Worm (Caenorhabditis elegans) whole organism, late embryonic: ENCODE measurements around the gene D2085.7.

ENCODE experiments used
- C08G9.2 ChIP-seq: sonication (generic microtip); optimal IDR thresholded peaks from 2 replicates; lab custom pipeline; 2016; ENCODE audit warnings: mild to moderate bottlenecking, missing genetic modification characterization, moderate library complexity, missing compliant biosample characterization
- C38D4.7 ChIP-seq: fragments of 200-800 bp; sonication (Bioruptor generic); optimal IDR thresholded peaks from 2 replicates; lab custom pipeline; 2018; ENCODE audit warnings: mild to moderate bottlenecking, missing genetic modification characterization, moderate library complexity, missing compliant biosample characterization
- F13H6.1 ChIP-seq: sonication (generic microtip); optimal IDR thresholded peaks from 2 replicates; lab custom pipeline; 2016; ENCODE audit warnings: missing genetic modification characterization, missing compliant biosample characterization
- K09A11.1 ChIP-seq: sonication (generic microtip); optimal IDR thresholded peaks from 2 replicates; lab custom pipeline; 2017; ENCODE audit warnings: antibody characterized with exemption, mild to moderate bottlenecking, missing genetic modification characterization, missing compliant biosample characterization; ENCODE audit not compliant: insufficient read depth
- T23F11.4 ChIP-seq: fragments of 200-800 bp; sonication (Bioruptor generic); optimal IDR thresholded peaks from 2 replicates; lab custom pipeline; 2018; ENCODE audit warnings: mild to moderate bottlenecking, missing genetic modification characterization, missing compliant biosample characterization
- ahr-1 ChIP-seq: sonication (generic microtip); optimal IDR thresholded peaks from 2 replicates; lab custom pipeline; 2016; ENCODE audit warnings: missing genetic modification characterization, missing compliant biosample characterization
- ama-1 ChIP-seq: fragments of 150-350 bp; optimal IDR thresholded peaks from 2 replicates; lab custom pipeline; 2014
- ceh-14 ChIP-seq: sonication (generic microtip); optimal IDR thresholded peaks from 2 replicates; lab custom pipeline; 2016; ENCODE audit warnings: missing genotype, missing genetic modification characterization, missing compliant biosample characterization
- ceh-2 ChIP-seq: sonication (generic microtip); optimal IDR thresholded peaks from 2 replicates; lab custom pipeline; 2016; ENCODE audit warnings: missing genotype, missing genetic modification characterization, missing compliant biosample characterization
- ceh-22 ChIP-seq: sonication (generic microtip); optimal IDR thresholded peaks from 2 replicates; lab custom pipeline; 2017; ENCODE audit warnings: missing biosample characterization, missing genetic modification characterization
- ceh-24 ChIP-seq: sonication (generic microtip); optimal IDR thresholded peaks from 2 replicates; lab custom pipeline; 2016; ENCODE audit warnings: mild to moderate bottlenecking, missing genetic modification characterization, missing compliant biosample characterization
- ceh-31 ChIP-seq: sonication (generic microtip); optimal IDR thresholded peaks from 2 replicates; lab custom pipeline; 2016; ENCODE audit warnings: missing genetic modification characterization, missing compliant biosample characterization
- ceh-34 ChIP-seq: sonication (generic microtip); optimal IDR thresholded peaks from 2 replicates; lab custom pipeline; 2016; ENCODE audit warnings: mild to moderate bottlenecking, missing genetic modification characterization, missing compliant biosample characterization
- ceh-45 ChIP-seq: fragments of 200-800 bp; sonication (Bioruptor generic); IDR thresholded peaks from 2 replicates; pipeline ENCODE4 v1.3.6; 2022; ENCODE audit warnings: missing genetic modification reagents, missing genetic modification characterization, missing compliant biosample characterization
- ceh-48 ChIP-seq: sonication (generic microtip); optimal IDR thresholded peaks from 2 replicates; lab custom pipeline; 2016; ENCODE audit warnings: missing genetic modification characterization, inconsistent platforms, missing compliant biosample characterization
- che-1 ChIP-seq: sonication (generic microtip); optimal IDR thresholded peaks from 2 replicates; lab custom pipeline; 2016; ENCODE audit warnings: mild to moderate bottlenecking, missing genetic modification characterization, missing compliant biosample characterization
- dmd-4 ChIP-seq: sonication (generic microtip); optimal IDR thresholded peaks from 2 replicates; lab custom pipeline; 2016; ENCODE audit warnings: borderline replicate concordance, missing genetic modification characterization, missing compliant biosample characterization
- elt-2 ChIP-seq: sonication (generic microtip); optimal IDR thresholded peaks from 2 replicates; lab custom pipeline; 2016; ENCODE audit warnings: missing genetic modification reagents, missing genetic modification characterization, missing compliant biosample characterization
- fax-1 ChIP-seq: sonication (generic microtip); optimal IDR thresholded peaks from 2 replicates; lab custom pipeline; 2016; ENCODE audit warnings: missing genotype, missing genetic modification characterization, missing compliant biosample characterization
- gmeb-2 ChIP-seq: sonication (generic microtip); optimal IDR thresholded peaks from 2 replicates; lab custom pipeline; 2016; ENCODE audit warnings: missing genetic modification characterization, inconsistent platforms, missing compliant biosample characterization
- hlh-13 ChIP-seq: fragments of 200-800 bp; sonication (Bioruptor generic); optimal IDR thresholded peaks from 2 replicates; lab custom pipeline; 2018; ENCODE audit warnings: mild to moderate bottlenecking, missing genetic modification characterization, missing compliant biosample characterization
- hlh-6 ChIP-seq: sonication (generic microtip); optimal IDR thresholded peaks from 2 replicates; lab custom pipeline; 2016; ENCODE audit warnings: missing genotype, missing genetic modification characterization, missing compliant biosample characterization
- lim-6 ChIP-seq: sonication (generic microtip); optimal IDR thresholded peaks from 2 replicates; lab custom pipeline; 2016; ENCODE audit warnings: missing genetic modification characterization, missing compliant biosample characterization
- lin-11 ChIP-seq: fragments of 200-800 bp; sonication (Bioruptor generic); optimal IDR thresholded peaks from 2 replicates; lab custom pipeline; 2018; ENCODE audit warnings: mild to moderate bottlenecking, missing genetic modification characterization, missing compliant biosample characterization
- madf-2 ChIP-seq: sonication (generic microtip); optimal IDR thresholded peaks from 2 replicates; lab custom pipeline; 2017; ENCODE audit warnings: missing genetic modification characterization, missing compliant biosample characterization
- nfya-1 ChIP-seq: sonication (generic microtip); optimal IDR thresholded peaks from 2 replicates; lab custom pipeline; 2017; ENCODE audit warnings: missing genetic modification characterization, mild to moderate bottlenecking, missing compliant biosample characterization, antibody characterized with exemption, moderate library complexity
- odd-2 ChIP-seq: sonication (generic microtip); optimal IDR thresholded peaks from 2 replicates; lab custom pipeline; 2017; ENCODE audit warnings: antibody characterized with exemption, mild to moderate bottlenecking, missing genetic modification characterization, missing compliant biosample characterization
- pag-3 ChIP-seq: sonication (generic microtip); optimal IDR thresholded peaks from 2 replicates; lab custom pipeline; 2016; ENCODE audit warnings: missing compliant biosample characterization, missing genetic modification characterization, borderline replicate concordance
- pat-9 ChIP-seq: fragments of 200-800 bp; sonication (Bioruptor generic); optimal IDR thresholded peaks from 2 replicates; lab custom pipeline; 2018; ENCODE audit warnings: mild to moderate bottlenecking, missing genetic modification characterization, moderate library complexity, missing compliant biosample characterization
- pha-4 ChIP-seq: fragments of 150-350 bp; optimal IDR thresholded peaks from 2 replicates; lab custom pipeline; 2018; ENCODE audit warnings: missing biosample characterization, missing genetic modification reagents, missing genetic modification characterization
- pros-1 ChIP-seq: fragments of 150-350 bp; optimal IDR thresholded peaks from 2 replicates; lab custom pipeline; 2014; ENCODE audit warnings: missing biosample characterization, missing genetic modification reagents, missing genetic modification characterization
- sox-2 ChIP-seq: fragments of 200-800 bp; sonication (Bioruptor generic); IDR thresholded peaks from 2 replicates; pipeline ENCODE4 v1.3.6; 2022; ENCODE audit warnings: missing genetic modification reagents, missing genetic modification characterization, missing compliant biosample characterization
- ttx-3 ChIP-seq: sonication (generic microtip); optimal IDR thresholded peaks from 2 replicates; lab custom pipeline; 2016; ENCODE audit warnings: missing genetic modification reagents, missing genetic modification characterization, missing compliant biosample characterization
- unc-42 ChIP-seq: sonication (generic microtip); optimal IDR thresholded peaks from 2 replicates; lab custom pipeline; 2016; ENCODE audit warnings: missing genotype, missing genetic modification characterization, missing compliant biosample characterization
- unc-86 ChIP-seq: sonication (generic microtip); optimal IDR thresholded peaks from 2 replicates; lab custom pipeline; 2016; ENCODE audit warnings: missing genetic modification characterization, missing compliant biosample characterization
- zip-5 ChIP-seq: sonication (generic microtip); optimal IDR thresholded peaks from 2 replicates; lab custom pipeline; 2016; ENCODE audit warnings: missing genetic modification characterization, missing compliant biosample characterization

D2085.7 gene

DNA sequence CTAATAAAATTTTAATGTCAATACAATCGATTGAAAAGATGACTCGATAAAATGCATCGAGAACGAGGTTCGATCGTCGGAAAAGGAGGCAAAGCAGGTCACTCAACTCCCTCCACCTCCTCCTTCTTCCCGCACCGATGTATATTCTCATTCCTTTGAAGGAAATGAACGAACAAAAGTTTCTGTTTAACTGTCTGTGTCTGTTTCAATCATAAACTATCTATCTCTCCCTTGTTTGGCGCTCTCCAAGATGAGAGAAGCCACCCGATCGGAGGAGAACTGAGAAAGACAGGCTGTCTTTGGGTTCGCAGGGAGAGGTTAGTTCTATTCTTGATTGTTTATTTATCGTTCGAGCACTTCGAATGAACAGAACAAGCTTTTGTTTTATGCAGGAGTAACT, at the start of gene D2085.7:
TSS of gene D2085.7 (plus strand) at position 251 of the 400 bp plus-strand sequence.
- no peak for TF ChIP-seq pat-9
- TF ChIP-seq ceh-24 (tag; lab: Kevin White, UChicago): no peak
- TF ChIP-seq che-1 (tag; lab: Kevin White, UChicago): no peak

DNA sequence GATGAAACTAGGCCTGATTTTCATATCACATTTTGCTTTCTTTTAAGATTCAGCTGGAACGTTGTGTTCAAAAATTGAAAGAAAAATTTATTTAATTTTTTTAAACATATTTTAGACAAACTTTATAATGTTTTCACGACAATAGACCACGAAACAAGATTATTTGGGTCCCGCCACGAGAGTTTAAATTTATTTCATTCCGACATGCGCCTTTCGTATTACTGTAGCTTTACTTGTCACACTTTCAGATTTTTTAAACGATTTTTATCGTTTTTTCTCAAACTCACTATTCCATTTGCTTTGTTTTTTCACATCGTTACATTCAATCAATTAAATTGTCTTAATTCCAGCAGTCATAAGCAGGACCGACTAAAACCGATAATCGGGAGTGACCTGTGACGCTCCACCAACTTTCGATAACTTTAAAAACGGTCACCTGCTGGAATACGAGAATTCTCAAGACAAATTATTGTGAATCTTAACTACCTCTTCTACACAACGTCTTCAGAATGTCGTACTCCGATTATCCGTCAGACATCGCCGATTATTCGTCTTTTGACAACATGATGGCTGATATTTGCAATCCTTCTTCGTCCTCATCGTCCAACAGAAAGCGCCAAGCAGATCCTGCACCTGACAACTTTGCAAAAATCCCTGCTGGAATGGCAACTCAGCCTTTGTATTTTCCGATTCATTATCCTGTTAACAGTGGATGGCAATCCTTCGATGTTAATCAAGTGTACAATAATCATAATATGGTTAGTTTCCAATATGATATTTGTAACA, 47.1 kb upstream of the D2085.7 start, which contains the start of gene aptf-3:
TSS of gene aptf-3 (plus strand) at position 351 of the 786 bp plus-strand sequence.
- TF ChIP-seq T23F11.4 (GFP tag; lab: Kevin White, UChicago) (no peak), ceh-34 (tag; lab: Kevin White, UChicago) (no peak), C08G9.2 (tag; lab: Kevin White, UChicago) (no peak), pat-9 (no peak), ama-1 (lab: Kevin White, UChicago) (no peak), pag-3 (tag; lab: Kevin White, UChicago) (no peak), unc-86 (tag; lab: Kevin White, UChicago) (no peak), ceh-22 (tag; lab: Kevin White, UChicago) (no peak), che-1 (tag; lab: Kevin White, UChicago) (no peak), pros-1 (tag; lab: Kevin White, UChicago) (no peak), ceh-2 (tag; lab: Kevin White, UChicago) (no peak), madf-2 (no peak), hlh-13 (no peak)
- TF ChIP-seq, all 69 proteins: peak for 0

DNA sequence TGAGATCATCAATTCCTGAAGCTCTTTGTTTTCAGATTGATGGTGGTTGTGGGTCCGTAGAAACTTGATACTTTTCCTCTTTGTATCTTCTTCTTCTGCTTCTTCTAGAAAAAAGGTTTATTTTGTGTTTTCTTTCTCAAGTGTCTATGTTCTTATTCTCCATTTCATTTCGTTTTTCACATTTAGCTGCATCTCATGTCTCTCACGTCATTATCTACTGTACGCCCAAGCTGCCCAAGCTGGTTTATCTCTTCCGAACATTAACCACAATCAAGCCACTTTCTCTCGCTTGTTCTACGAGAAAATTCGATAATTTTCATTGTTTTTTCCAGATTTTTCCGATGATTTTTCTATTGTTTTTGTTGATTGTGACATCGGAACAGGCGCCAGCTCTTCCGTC, 42.0 kb upstream of the D2085.7 start, which contains the start of gene F28C6.5:
TSS of gene F28C6.5 (plus strand) at position 301 of the 400 bp plus-strand sequence.
- TF ChIP-seq fax-1 (tag; lab: Kevin White, UChicago) (no peak), lim-6 (tag; lab: Kevin White, UChicago) (no peak), zip-5 (tag; lab: Kevin White, UChicago) (no peak), unc-86 (tag; lab: Kevin White, UChicago) (no peak), sox-2 (GFP tag; lab: Robert Waterston, UW) (no peak)

DNA sequence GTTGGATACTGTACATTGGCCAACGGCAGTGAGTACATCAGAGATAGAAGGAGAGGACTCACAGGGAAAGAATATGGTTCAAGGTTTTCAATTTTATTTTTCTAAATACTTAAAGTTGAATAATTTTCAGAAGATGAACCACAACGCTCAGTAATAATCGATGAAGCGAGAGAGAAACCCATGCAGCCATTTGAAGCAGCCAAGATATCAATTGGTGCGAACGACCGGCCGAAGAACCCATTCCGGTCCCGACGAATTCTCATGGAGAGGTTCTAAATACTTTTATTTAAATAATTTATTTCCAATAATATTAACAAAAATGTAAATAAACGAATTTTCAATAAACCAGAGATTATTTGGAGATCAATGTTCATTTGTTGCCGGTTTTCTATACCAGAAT, 41.0 kb upstream of the D2085.7 start, which contains the start of gene pigg-1:
TSS of gene pigg-1 (minus strand) at position 101 of the 400 bp plus-strand sequence.
- TF ChIP-seq madf-2 (no peak), ceh-48 (tag; lab: Kevin White, UChicago) (no peak), hlh-6 (tag; lab: Kevin White, UChicago) (no peak), lin-11 (tag; lab: Kevin White, UChicago) (no peak)

DNA sequence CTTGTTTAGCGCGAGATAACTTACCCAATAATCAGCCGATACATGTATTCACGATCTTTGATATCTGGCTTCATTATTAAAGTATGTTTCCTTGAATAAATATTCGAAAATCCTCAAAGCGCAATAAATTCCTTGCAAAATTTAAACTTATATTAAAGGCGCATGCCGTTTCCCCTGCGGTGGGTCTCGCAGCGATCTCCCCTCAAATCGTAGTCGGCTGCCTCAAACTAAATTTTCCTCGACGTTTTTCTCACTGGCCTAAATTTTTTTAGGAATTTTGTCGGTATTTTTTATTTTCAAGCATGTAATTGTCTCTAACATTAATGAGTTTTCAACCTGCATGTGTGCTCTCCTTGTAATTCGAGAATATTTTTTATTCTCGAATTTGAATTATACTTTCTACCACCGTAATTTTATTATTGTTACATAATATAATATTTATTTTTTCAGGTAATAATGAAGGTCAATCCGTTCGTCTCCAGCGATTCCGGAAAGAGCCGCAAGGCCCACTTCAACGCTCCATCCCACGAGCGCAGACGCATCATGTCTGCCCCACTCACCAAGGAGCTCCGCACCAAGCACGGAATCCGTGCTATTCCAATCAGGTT, 38.7 kb upstream of the D2085.7 start, which contains the start of the genes cpf-1 and rpl-26:
TSS of gene cpf-1 (minus strand) at position 104 of the 608 bp plus-strand sequence.
TSS of gene rpl-26 (plus strand) at position 449 of the 608 bp plus-strand sequence.
- peak; percentile 9 for TF ChIP-seq ceh-31 (tag; lab: Kevin White, UChicago)
- no peak for TF ChIP-seq ceh-45 (GFP tag; lab: Robert Waterston, UW)
- peak; percentile 36 for TF ChIP-seq nfya-1 (tag; lab: Kevin White, UChicago)
- TF ChIP-seq zip-5 (tag; lab: Kevin White, UChicago): no peak
- peak; percentile 40 for TF ChIP-seq unc-42 (tag; lab: Kevin White, UChicago)

DNA sequence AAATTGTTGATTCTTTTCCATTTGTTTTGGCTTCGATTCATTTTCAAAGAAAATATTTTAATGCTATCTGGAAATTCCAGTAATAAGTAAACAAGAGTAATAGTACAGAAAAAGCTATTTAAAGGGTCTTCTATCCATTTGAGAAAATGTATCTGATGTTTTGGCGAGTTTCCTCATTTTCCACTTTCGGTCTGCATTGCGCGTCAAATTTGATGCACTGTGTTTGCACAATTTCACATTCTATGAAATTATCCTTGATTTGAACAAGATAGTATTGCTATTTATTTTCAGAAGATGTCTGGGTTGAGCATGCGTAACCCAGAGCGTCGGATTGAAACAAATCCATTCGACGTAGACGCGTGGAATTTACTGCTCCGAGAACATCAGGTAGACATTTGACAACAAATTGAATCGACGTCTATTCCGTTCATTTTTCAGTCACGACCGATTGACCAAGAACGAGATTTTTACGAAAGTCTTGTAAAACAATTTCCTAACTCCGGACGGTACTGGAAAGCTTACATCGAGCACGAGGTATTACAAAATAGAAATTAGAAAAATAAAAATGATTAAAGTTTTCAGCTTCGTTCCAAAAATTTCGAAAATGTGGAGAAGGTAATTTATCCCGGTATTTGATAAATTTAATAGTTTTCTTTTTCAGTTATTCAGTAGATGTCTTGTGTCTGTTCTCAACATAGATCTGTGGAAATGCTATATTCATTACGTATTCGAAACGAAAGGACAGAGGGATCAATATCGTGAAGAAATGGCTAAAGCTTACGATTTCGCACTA, 37.4 kb upstream of the D2085.7 start, which contains the start of gene suf-1:
TSS of gene suf-1 (plus strand) at position 280 of the 793 bp plus-strand sequence.
- TF ChIP-seq sox-2 (GFP tag; lab: Robert Waterston, UW) (no peak), ttx-3 (no peak), ahr-1 (tag; lab: Kevin White, UChicago) (no peak), odd-2 (tag; lab: Kevin White, UChicago) (no peak), F13H6.1 (tag; lab: Kevin White, UChicago) (no peak), unc-42 (tag; lab: Kevin White, UChicago) (peak; percentile 48), pag-3 (tag; lab: Kevin White, UChicago) (no peak), pha-4 (tag; lab: Kevin White, UChicago) (no peak), gmeb-2 (tag; lab: Kevin White, UChicago) (no peak), ceh-14 (tag; lab: Kevin White, UChicago) (no peak), ama-1 (lab: Kevin White, UChicago) (peak; percentile 65), hlh-13 (no peak), nfya-1 (tag; lab: Kevin White, UChicago) (peak; percentile 31), K09A11.1 (tag; lab: Kevin White, UChicago) (no peak), elt-2 (tag; lab: Kevin White, UChicago) (no peak), C38D4.7 (GFP tag; lab: Kevin White, UChicago) (no peak), dmd-4 (tag; lab: Kevin White, UChicago) (no peak), madf-2 (no peak)
